Worm (Caenorhabditis elegans): ENCODE measurements around the gene K11C4.1.

- TF ChIP-seq tbx-7 (tag; optimal IDR thresholded peaks at IDR 0.05) (no peak), dmd-4 (tag; optimal IDR thresholded peaks at IDR 0.05; ENCODE audit: borderline replicate concordance) (no peak), ceh-34 (tag; optimal IDR thresholded peaks at IDR 0.05) (no peak), nfya-1 (tag; optimal IDR thresholded peaks at IDR 0.05) (no peak), ama-1 (optimal IDR thresholded peaks at IDR 0.05) (no peak), fkh-10 (GFP tag; optimal IDR thresholded peaks at IDR 0.05) (no peak), lim-6 (tag; optimal IDR thresholded peaks at IDR 0.05) (no peak), nhr-11 (tag; optimal IDR thresholded peaks at IDR 0.05) (no peak), F13H6.1 (tag; optimal IDR thresholded peaks at IDR 0.05) (no peak)
Measured at ce11 chrV:6901943-6902549, 5.2 kb downstream of the K11C4.1 start.

Measured in whole organism, late embryonic.